Worm (Caenorhabditis elegans): ENCODE results near the gene kvs-4.
"Not testable (repeated sequence)": the region's sequence is repeated elsewhere in the genome, so short reads cannot be mapped to it uniquely, and the experiment has no call there.

DNA sequence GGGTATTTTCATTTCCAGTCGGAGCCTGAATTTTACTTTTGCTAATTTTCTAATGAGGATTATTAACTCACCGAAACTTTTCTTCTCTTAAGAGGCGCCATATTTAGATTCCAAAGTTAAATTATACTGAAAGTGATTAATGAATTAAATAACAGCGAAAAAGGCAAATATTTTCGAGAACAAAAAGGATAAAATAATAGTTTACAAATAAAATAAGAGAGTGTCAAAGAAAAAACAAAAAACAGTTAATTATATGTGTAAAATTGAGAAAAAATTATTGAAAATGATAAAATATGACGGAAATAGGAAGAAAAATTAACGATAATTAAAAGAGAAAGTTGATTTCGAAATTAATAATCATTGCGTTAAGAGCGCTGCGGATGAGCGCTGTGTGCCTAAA, 17.0 kb downstream of the kvs-4 start, which contains the start of gene Y48A6B.8:
- not testable (repeated sequence) for TF ChIP-seq F10E7.11 (tag; optimal IDR thresholded peaks at IDR 0.05); lsy-27 (tag; optimal IDR thresholded peaks at IDR 0.05; ENCODE audit: borderline replicate concordance, insufficient read depth); rpc-1 (optimal IDR thresholded peaks at IDR 0.05); rpc-1 (tag; optimal IDR thresholded peaks at IDR 0.05); K12H6.12 (tag; optimal IDR thresholded peaks at IDR 0.05); ztf-25 (GFP tag; IDR thresholded peaks at IDR 0.05); aptf-2 (GFP tag; conservative IDR thresholded peaks at IDR 0.05); lir-1 (GFP tag; conservative IDR thresholded peaks at IDR 0.05); snpc-1.3 (tag; optimal IDR thresholded peaks at IDR 0.05; ENCODE audit: insufficient read depth); ama-1 (optimal IDR thresholded peaks at IDR 0.05); ama-1 (GFP tag; optimal IDR thresholded peaks at IDR 0.05); ceh-91 (GFP tag; IDR thresholded peaks at IDR 0.05); Y53F4B.3 (GFP tag; IDR thresholded peaks at IDR 0.05)
